Fruit fly (Drosophila melanogaster) whole organism, embryonic: ENCODE data around the gene Tsp29Fa.

Source experiments
- ATbp ChIP-seq: fragments of 200-800 bp; sonication (Bioruptor generic); optimal IDR thresholded peaks from 2 replicates; lab custom pipeline; 2017; ENCODE audit warnings: missing biosample characterization, mild to moderate bottlenecking, missing genetic modification characterization, missing genetic modification reagents
- BEAF-32 ChIP-seq: fragments of 200-800 bp; sonication (Bioruptor generic); optimal IDR thresholded peaks from 3 replicates; lab custom pipeline; 2017; ENCODE audit warnings: missing biosample characterization, missing genetic modification characterization, mild to moderate bottlenecking, moderate library complexity, missing genetic modification reagents
- Blimp-1 ChIP-seq: fragments of 200-800 bp; sonication (Bioruptor generic); optimal IDR thresholded peaks from 3 replicates; lab custom pipeline; 2018; ENCODE audit warnings: missing biosample characterization, missing genetic modification characterization, mild to moderate bottlenecking, moderate library complexity, missing genetic modification reagents
- BtbVII ChIP-seq: fragments of 200-800 bp; sonication (Bioruptor generic); optimal IDR thresholded peaks from 3 replicates; lab custom pipeline; 2017; ENCODE audit warnings: missing biosample characterization, mild to moderate bottlenecking, missing genetic modification characterization
- CG10366 ChIP-seq: fragments of 200-800 bp; sonication (Bioruptor generic); IDR thresholded peaks from 2 replicates; pipeline ENCODE4 v1.3.6; 2022; ENCODE audit warnings: missing biosample characterization, missing genetic modification characterization
- CG10431 ChIP-seq: fragments of 200-800 bp; sonication (Bioruptor generic); optimal IDR thresholded peaks from 3 replicates; lab custom pipeline; 2018; ENCODE audit warnings: missing biosample characterization, mild to moderate bottlenecking, missing genetic modification characterization
- CG11723 ChIP-seq: fragments of 200-800 bp; sonication (Bioruptor generic); optimal IDR thresholded peaks from 2 replicates; lab custom pipeline; 2017; ENCODE audit warnings: missing biosample characterization, mild to moderate bottlenecking, missing genetic modification characterization
- CG12299 ChIP-seq: fragments of 200-800 bp; sonication (Bioruptor generic); optimal IDR thresholded peaks from 2 replicates; lab custom pipeline; 2018; ENCODE audit warnings: missing biosample characterization, mild to moderate bottlenecking, missing genetic modification characterization
- CG12744 ChIP-seq: fragments of 200-800 bp; sonication (Bioruptor generic); optimal IDR thresholded peaks from 2 replicates; lab custom pipeline; 2016; ENCODE audit warnings: missing biosample characterization, missing genetic modification characterization
- CG13296 ChIP-seq: fragments of 200-800 bp; sonication (Bioruptor generic); optimal IDR thresholded peaks from 3 replicates; lab custom pipeline; 2018; ENCODE audit warnings: missing biosample characterization, mild to moderate bottlenecking, missing genetic modification characterization
- CG14860 ChIP-seq: fragments of 200-800 bp; sonication (Bioruptor generic); IDR thresholded peaks from 3 replicates; pipeline ENCODE4 v1.3.6; 2022; ENCODE audit warnings: missing biosample characterization, missing genetic modification characterization; ENCODE audit not compliant: partially characterized antibody
- CG16813 ChIP-seq: fragments of 200-800 bp; sonication (Bioruptor generic); IDR thresholded peaks from 3 replicates; pipeline ENCODE4 v1.3.6; 2022; ENCODE audit warnings: missing biosample characterization, missing genetic modification characterization; ENCODE audit not compliant: partially characterized antibody
- CG17361 ChIP-seq: fragments of 200-800 bp; sonication (Bioruptor generic); IDR thresholded peaks from 3 replicates; pipeline ENCODE4 v1.3.6; 2022; ENCODE audit warnings: missing biosample characterization, missing genetic modification characterization
- CG32532 ChIP-seq: fragments of 200-800 bp; sonication (Bioruptor generic); IDR thresholded peaks from 2 replicates; pipeline ENCODE4 v1.3.6; 2022; ENCODE audit warnings: missing biosample characterization, missing genetic modification characterization
- CG33557 ChIP-seq: fragments of 200-800 bp; sonication (Bioruptor generic); optimal IDR thresholded peaks from 2 replicates; lab custom pipeline; 2019; ENCODE audit warnings: missing biosample characterization, mild to moderate bottlenecking, missing genetic modification characterization, moderate library complexity
- CG3995 ChIP-seq: fragments of 200-800 bp; sonication (Bioruptor generic); optimal IDR thresholded peaks from 3 replicates; lab custom pipeline; 2016; ENCODE audit warnings: missing biosample characterization, missing genetic modification characterization
- CG4328 ChIP-seq: fragments of 200-800 bp; sonication (Bioruptor generic); optimal IDR thresholded peaks from 3 replicates; lab custom pipeline; 2017; ENCODE audit warnings: missing biosample characterization, missing genetic modification reagents, missing genetic modification characterization
- CG5953 ChIP-seq: fragments of 200-800 bp; sonication (Bioruptor generic); IDR thresholded peaks from 2 replicates; pipeline ENCODE4 v1.3.6; 2022; ENCODE audit warnings: missing biosample characterization, missing genetic modification characterization
- CG6765 ChIP-seq: fragments of 200-800 bp; sonication (Bioruptor generic); optimal IDR thresholded peaks from 3 replicates; lab custom pipeline; 2017; ENCODE audit warnings: missing biosample characterization, mild to moderate bottlenecking, missing genetic modification characterization
- CG7271 ChIP-seq: fragments of 200-800 bp; sonication (Bioruptor generic); optimal IDR thresholded peaks from 2 replicates; lab custom pipeline; 2018; ENCODE audit warnings: missing biosample characterization, mild to moderate bottlenecking, missing genetic modification characterization, moderate library complexity
- CG7357 ChIP-seq: fragments of 200-800 bp; sonication (Bioruptor generic); IDR thresholded peaks from 3 replicates; pipeline ENCODE4 v1.3.6; 2022; ENCODE audit warnings: missing biosample characterization, missing genetic modification characterization
- CG7839 ChIP-seq: fragments of 200-800 bp; sonication (Bioruptor generic); optimal IDR thresholded peaks from 3 replicates; lab custom pipeline; 2018; ENCODE audit warnings: missing biosample characterization, mild to moderate bottlenecking, missing genetic modification characterization, moderate library complexity
- CG8281 ChIP-seq: fragments of 200-800 bp; sonication (Bioruptor generic); optimal IDR thresholded peaks from 2 replicates; lab custom pipeline; 2018; ENCODE audit warnings: missing biosample characterization, mild to moderate bottlenecking, missing genetic modification characterization, moderate library complexity
- CG8388 ChIP-seq: fragments of 200-800 bp; sonication (Bioruptor generic); optimal IDR thresholded peaks from 2 replicates; lab custom pipeline; 2019; ENCODE audit warnings: missing biosample characterization, mild to moderate bottlenecking, missing genetic modification characterization, moderate library complexity
- CG9609 ChIP-seq: fragments of 200-800 bp; sonication (Bioruptor generic); optimal IDR thresholded peaks from 3 replicates; lab custom pipeline; 2016; ENCODE audit warnings: missing biosample characterization, missing genetic modification characterization
- CHES-1-like ChIP-seq: fragments of 200-800 bp; sonication (Bioruptor generic); optimal IDR thresholded peaks from 2 replicates; lab custom pipeline; 2016; ENCODE audit warnings: missing biosample characterization, missing genetic modification characterization
- CTCF ChIP-seq: fragments of 200-800 bp; sonication (Bioruptor generic); optimal IDR thresholded peaks from 2 replicates; lab custom pipeline; 2017; ENCODE audit warnings: missing biosample characterization, mild to moderate bottlenecking, missing genetic modification characterization, moderate library complexity
- CrebB ChIP-seq: fragments of 200-800 bp; sonication (Bioruptor generic); optimal IDR thresholded peaks from 3 replicates; lab custom pipeline; 2018; ENCODE audit warnings: missing biosample characterization, mild to moderate bottlenecking, missing genetic modification characterization
- Deaf1 ChIP-seq: fragments of 200-800 bp; optimal IDR thresholded peaks from 3 replicates; lab custom pipeline; 2019; ENCODE audit warnings: missing biosample characterization, mild to moderate bottlenecking, missing genetic modification characterization, moderate library complexity
- Dfd ChIP-seq, 2 experiments: fragments of >200 bp; optimal IDR thresholded peaks; 2 replicates each; lab custom pipeline; 2017; ENCODE audit warnings: missing biosample characterization in 2 of 2, missing genetic modification characterization in 2 of 2
- Dip2 ChIP-seq: fragments of 200-800 bp; sonication (Bioruptor generic); IDR thresholded peaks from 2 replicates; pipeline ENCODE4 v1.3.6; 2022; ENCODE audit warnings: missing biosample characterization, missing genetic modification characterization
- HLH3B ChIP-seq: fragments of 200-800 bp; sonication (Bioruptor generic); IDR thresholded peaks from 2 replicates; pipeline ENCODE4 v1.3.6; 2022; ENCODE audit warnings: missing biosample characterization, missing genetic modification characterization
- Lhr ChIP-seq: fragments of 200-800 bp; sonication (Bioruptor generic); optimal IDR thresholded peaks from 3 replicates; lab custom pipeline; 2017; ENCODE audit warnings: mild to moderate bottlenecking, missing biosample characterization, missing genetic modification reagents, missing genetic modification characterization
- bab2 ChIP-seq: fragments of 200-800 bp; sonication (Bioruptor generic); optimal IDR thresholded peaks from 2 replicates; lab custom pipeline; 2016; ENCODE audit warnings: missing biosample characterization, missing genetic modification characterization
- crp ChIP-seq, 2 experiments: fragments of 200-800 bp; sonication (Bioruptor generic); optimal IDR thresholded peaks; 2 replicates in 1 of 2; 3 replicates in 1 of 2; lab custom pipeline; 2017; ENCODE audit warnings: missing biosample characterization in 2 of 2, missing genetic modification characterization in 2 of 2, mild to moderate bottlenecking in 1 of 2, moderate library complexity in 1 of 2
- dmrt11E ChIP-seq: fragments of 200-800 bp; sonication (Bioruptor generic); optimal IDR thresholded peaks from 3 replicates; lab custom pipeline; 2018; ENCODE audit warnings: missing biosample characterization, mild to moderate bottlenecking, missing genetic modification characterization, moderate library complexity
- esg ChIP-seq: fragments of 200-800 bp; sonication (Bioruptor generic); conservative IDR thresholded peaks from 2 replicates; pipeline ENCODE4 v1.3.6; 2022; ENCODE audit warnings: missing biosample characterization, missing genetic modification characterization
- fu2 ChIP-seq: fragments of 200-800 bp; sonication (Bioruptor generic); optimal IDR thresholded peaks from 2 replicates; lab custom pipeline; 2016; ENCODE audit warnings: missing biosample characterization, missing genetic modification characterization
- jigr1 ChIP-seq: fragments of 200-800 bp; sonication (Bioruptor generic); IDR thresholded peaks from 3 replicates; pipeline ENCODE4 v1.3.6; 2022; ENCODE audit warnings: missing biosample characterization, missing genetic modification characterization
- org-1 ChIP-seq: fragments of 200-800 bp; sonication (Bioruptor generic); optimal IDR thresholded peaks from 2 replicates; lab custom pipeline; 2017; ENCODE audit warnings: missing biosample characterization, missing genetic modification characterization
- rib ChIP-seq: fragments of 200-800 bp; sonication (Bioruptor generic); IDR thresholded peaks from 2 replicates; pipeline ENCODE4 v1.3.6; 2022; ENCODE audit warnings: missing biosample characterization, missing genetic modification characterization
- sisA ChIP-seq: fragments of 200-800 bp; sonication (Bioruptor generic); IDR thresholded peaks from 2 replicates; pipeline ENCODE4 v1.3.6; 2022; ENCODE audit warnings: missing biosample characterization, missing genetic modification characterization
- so ChIP-seq: fragments of 200-800 bp; sonication (Bioruptor generic); IDR thresholded peaks from 3 replicates; pipeline ENCODE4 v1.3.6; 2022; ENCODE audit warnings: missing biosample characterization, missing genetic modification characterization
- sr ChIP-seq: fragments of 200-800 bp; sonication (Bioruptor generic); IDR thresholded peaks from 3 replicates; pipeline ENCODE4 v1.3.6; 2022; ENCODE audit warnings: missing biosample characterization, missing genetic modification characterization
- tap ChIP-seq: fragments of 200-800 bp; optimal IDR thresholded peaks from 3 replicates; lab custom pipeline; 2019; ENCODE audit warnings: missing biosample characterization, mild to moderate bottlenecking, missing genetic modification characterization, moderate library complexity
- toy ChIP-seq: fragments of 200-800 bp; sonication (Bioruptor generic); IDR thresholded peaks from 2 replicates; pipeline ENCODE4 v1.3.6; 2022; ENCODE audit warnings: missing biosample characterization, missing genetic modification characterization
- twi ChIP-seq: fragments of 200-800 bp; optimal IDR thresholded peaks from 2 replicates; lab custom pipeline; 2019; ENCODE audit warnings: missing biosample characterization, mild to moderate bottlenecking, missing genetic modification characterization, moderate library complexity
- vvl ChIP-seq: fragments of 200-800 bp; sonication (Bioruptor generic); IDR thresholded peaks from 2 replicates; pipeline ENCODE4 v1.3.6; 2022; ENCODE audit warnings: missing biosample characterization, missing genetic modification characterization
- zen2 ChIP-seq: fragments of 200-800 bp; sonication (Bioruptor generic); IDR thresholded peaks from 3 replicates; pipeline ENCODE4 v1.3.6; 2022; ENCODE audit warnings: missing biosample characterization, missing genetic modification characterization; ENCODE audit not compliant: partially characterized antibody
- zfh2 ChIP-seq: fragments of 200-800 bp; sonication (Bioruptor generic); optimal IDR thresholded peaks from 2 replicates; lab custom pipeline; 2016; ENCODE audit warnings: missing biosample characterization, missing genetic modification characterization

The Tsp29Fa gene

dm6 chr2L:8984614-8985318 is 51.0 kb downstream of the Tsp29Fa start, which contains the start of gene CG13101 (continued):
- TF ChIP-seq CG13296 (peak; percentile 93), CTCF (GFP tag; lab: Kevin White, UChicago) (peak; percentile 50), twi (tag; lab: Kevin White, UChicago) (peak; percentile 84), CHES-1-like (GFP tag; lab: Kevin White, UChicago) (peak; percentile 42), CG14860 (GFP tag; lab: Robert Waterston, UW) (no peak), dmrt11E (peak; percentile 91), BEAF-32 (GFP tag; lab: Kevin White, UChicago) (no peak), CG16813 (GFP tag; lab: Robert Waterston, UW) (no peak), CG11723 (GFP tag; lab: Kevin White, UChicago) (peak; percentile 66), Deaf1 (tag; lab: Kevin White, UChicago) (peak; percentile 82), Dip2 (GFP tag; lab: Robert Waterston, UW) (no peak), CG7839 (tag; lab: Kevin White, UChicago) (peak; percentile 95), ATbp (peak; percentile 89), Blimp-1 (GFP tag; lab: Kevin White, UChicago) (peak; percentile 93), zfh2 (peak; percentile 66), sr (no peak), tap (tag; lab: Kevin White, UChicago) (peak; percentile 91), CG32532 (GFP tag; lab: Robert Waterston, UW) (peak; percentile 97), CG10366 (GFP tag; lab: Robert Waterston, UW) (peak; percentile 92), CG33557 (GFP tag; lab: Kevin White, UChicago) (peak; percentile 80), CG7357 (GFP tag; lab: Robert Waterston, UW) (peak; percentile 83; the same call in 2 of the 3 replicates), CG7271 (tag; lab: Kevin White, UChicago) (peak; percentile 56), CG12299 (tag; lab: Kevin White, UChicago) (peak; percentile 88), HLH3B (peak; percentile 95), CG9609 (GFP tag; lab: Kevin White, UChicago) (peak; percentile 69), jigr1 (GFP tag; lab: Robert Waterston, UW) (peak; percentile 77), Lhr (peak; percentile 71), bab2 (GFP tag; lab: Kevin White, UChicago) (peak; percentile 81), zen2 (GFP tag; lab: Robert Waterston, UW) (no peak), org-1 (GFP tag; lab: Kevin White, UChicago) (peak; percentile 89), CG17361 (GFP tag; lab: Robert Waterston, UW) (peak; percentile 91), so (GFP tag; lab: Robert Waterston, UW) (peak; percentile 95), esg (GFP tag; lab: Robert Waterston, UW) (peak; percentile 92), CG6765 (GFP tag; lab: Kevin White, UChicago) (peak; percentile 82), CG10431 (GFP tag; lab: Kevin White, UChicago) (peak; percentile 55), sisA (GFP tag; lab: Robert Waterston, UW) (peak; percentile 89), Dfd (GFP tag; optimal IDR thresholded peaks at IDR 0.05; lab: Kevin White, UChicago) (no peak), BtbVII (peak; percentile 89), CG3995 (GFP tag; lab: Kevin White, UChicago) (peak; percentile 18), CG8388 (GFP tag; lab: Kevin White, UChicago) (peak; percentile 94), CG4328 (GFP tag; lab: Kevin White, UChicago) (peak; percentile 24), CG12744 (GFP tag; lab: Kevin White, UChicago) (peak; percentile 79), crp (GFP tag; optimal IDR thresholded peaks at IDR 0.05; lab: Kevin White, UChicago) (peak in 1 of 2 experiments; percentile 38), CrebB (tag; lab: Kevin White, UChicago) (peak; percentile 91), toy (GFP tag; lab: Robert Waterston, UW) (peak; percentile 83), CG8281 (tag; lab: Kevin White, UChicago) (peak; percentile 87), rib (GFP tag; lab: Robert Waterston, UW) (peak; percentile 93), fu2 (GFP tag; lab: Kevin White, UChicago) (peak; percentile 63), vvl (peak; percentile 98), CG5953 (peak; percentile 74; the same call in 1 of the 2 replicates)
